Fruit fly (Drosophila melanogaster): ENCODE results near the gene CG10013.

dm6 chr3R:12369135-12369792 is 45.9 kb downstream of the CG10013 start, which contains the start of gene GstD1:
- peak; percentile 69 for TF ChIP-seq CG11617 (GFP tag; optimal IDR thresholded peaks at IDR 0.05)
- peak; percentile 60 for TF ChIP-seq CG7045 (GFP tag; optimal IDR thresholded peaks at IDR 0.05)
- TF ChIP-seq kay (GFP tag; ENCODE audit: borderline replicate concordance): peak; percentile 97
- peak; percentile 67 for TF ChIP-seq tj (GFP tag; optimal IDR thresholded peaks at IDR 0.05)
- TF ChIP-seq Mnt (GFP tag; optimal IDR thresholded peaks at IDR 0.05): peak; percentile 90
- peak; percentile 81 for TF ChIP-seq toe (GFP tag; optimal IDR thresholded peaks at IDR 0.05)
- TF ChIP-seq Hr96 (GFP tag; optimal IDR thresholded peaks at IDR 0.05): peak; percentile 48
- TF ChIP-seq cnc (optimal IDR thresholded peaks at IDR 0.05): peak in 1 of 2 experiments; percentile 85
- peak; percentile 56 for TF ChIP-seq CG7101 (tag; optimal IDR thresholded peaks at IDR 0.05)
